Worm (Caenorhabditis elegans): ENCODE results near the gene col-40.

Gene col-40

ce11 chrII:1143173-1143738 lies 36.5 kb upstream of the col-40 start (continued):
- TF ChIP-seq sup-37 (GFP tag; optimal IDR thresholded peaks at IDR 0.05) (no peak), nhr-84 (tag; optimal IDR thresholded peaks at IDR 0.05) (no peak), tlp-1 (tag; optimal IDR thresholded peaks at IDR 0.05) (no peak), C04F5.9 (tag; optimal IDR thresholded peaks at IDR 0.05) (no peak), efl-3 (GFP tag; optimal IDR thresholded peaks at IDR 0.05) (no peak), nhr-12 (tag; optimal IDR thresholded peaks at IDR 0.05) (no peak), tbx-2 (tag; optimal IDR thresholded peaks at IDR 0.05) (no peak), aly-2 (tag; optimal IDR thresholded peaks at IDR 0.05) (no peak), fkh-8 (tag; optimal IDR thresholded peaks at IDR 0.05) (no peak), ces-1 (GFP tag; optimal IDR thresholded peaks at IDR 0.05) (no peak), nhr-237 (tag; optimal IDR thresholded peaks at IDR 0.05) (no peak), snu-23 (GFP tag; optimal IDR thresholded peaks at IDR 0.05) (peak; percentile 2), ceh-63 (GFP tag; optimal IDR thresholded peaks at IDR 0.05) (no peak), efl-1 (optimal IDR thresholded peaks at IDR 0.05) (no peak), efl-1 (GFP tag; optimal IDR thresholded peaks at IDR 0.05 in 1 of 2) (peak in 1 of 2 experiments; percentile 50), grh-1 (GFP tag; IDR thresholded peaks at IDR 0.05) (no peak)

ce11 chrII:1141720-1142574 lies 35.2 kb upstream of the col-40 start:
- TF ChIP-seq lsy-2 (tag; optimal IDR thresholded peaks at IDR 0.05) (peak in 1 of 2 experiments; percentile 51), snpc-4 (tag; optimal IDR thresholded peaks at IDR 0.05) (no peak), mep-1 (tag; optimal IDR thresholded peaks at IDR 0.05) (peak; percentile 46), fos-1 (tag; optimal IDR thresholded peaks at IDR 0.05) (no peak), sptf-1 (tag; optimal IDR thresholded peaks at IDR 0.05) (no peak), unc-30 (tag; optimal IDR thresholded peaks at IDR 0.05) (no peak), blmp-1 (tag; optimal IDR thresholded peaks at IDR 0.05) (peak; percentile 92), ztf-4 (tag; optimal IDR thresholded peaks at IDR 0.05) (no peak), alr-1 (tag; optimal IDR thresholded peaks at IDR 0.05; ENCODE audit: borderline replicate concordance) (no peak), elt-2 (tag; optimal IDR thresholded peaks at IDR 0.05) (no peak), tlp-1 (tag; optimal IDR thresholded peaks at IDR 0.05) (no peak), rnt-1 (tag; optimal IDR thresholded peaks at IDR 0.05) (no peak), F16B12.6 (tag; optimal IDR thresholded peaks at IDR 0.05) (no peak), nhr-85 (tag) (peak; percentile 67), jun-1 (tag; optimal IDR thresholded peaks at IDR 0.05) (no peak), nhr-71 (tag; optimal IDR thresholded peaks at IDR 0.05) (peak; percentile 14), nhr-20 (tag; optimal IDR thresholded peaks at IDR 0.05) (peak; percentile 39), snu-23 (GFP tag; optimal IDR thresholded peaks at IDR 0.05) (peak; percentile 2), efl-1 (optimal IDR thresholded peaks at IDR 0.05) (no peak), efl-1 (GFP tag; optimal IDR thresholded peaks at IDR 0.05 in 1 of 2) (peak in 1 of 2 experiments; percentile 56), dsc-1 (tag; optimal IDR thresholded peaks at IDR 0.05) (no peak), lin-35 (GFP tag; optimal IDR thresholded peaks at IDR 0.05) (peak in 1 of 2 experiments; percentile 14), lin-14 (GFP tag; optimal IDR thresholded peaks at IDR 0.05) (peak; percentile 10), C16A3.4 (tag; optimal IDR thresholded peaks at IDR 0.05) (no peak), hpl-2 (GFP tag; optimal IDR thresholded peaks at IDR 0.05) (no peak), nhr-90 (tag; optimal IDR thresholded peaks at IDR 0.05; ENCODE audit: poor library complexity) (peak; percentile 25), elt-3 (tag; optimal IDR thresholded peaks at IDR 0.05) (peak in 1 of 6 experiments; percentile 25)

- TF ChIP-seq elt-2 (tag; optimal IDR thresholded peaks at IDR 0.05) (peak; percentile 31), pqm-1 (tag; optimal IDR thresholded peaks at IDR 0.05) (peak; percentile 7), nhr-11 (tag; optimal IDR thresholded peaks at IDR 0.05) (no peak)
Measured at ce11 chrII:1140689-1141088, 33.9 kb upstream of the col-40 start, which contains the start of gene W09B6.4. Gene W09B6.4 (minus strand): TSS chrII:1140839.
